Worm (Caenorhabditis elegans): ENCODE results near the gene F07C3.2.

ce11 chrV:9213554-9213953, 12.3 kb upstream of the F07C3.2 start, which contains the start of gene mdt-27:
- TF ChIP-seq nhr-43 (tag; optimal IDR thresholded peaks at IDR 0.05; ENCODE audit: poor library complexity, severe bottlenecking) (no peak), nhr-237 (tag; optimal IDR thresholded peaks at IDR 0.05) (no peak), elt-2 (tag; optimal IDR thresholded peaks at IDR 0.05) (no peak), zag-1 (tag; optimal IDR thresholded peaks at IDR 0.05) (no peak), nhr-11 (tag; optimal IDR thresholded peaks at IDR 0.05) (no peak), nhr-77 (tag; optimal IDR thresholded peaks at IDR 0.05) (no peak), snpc-4 (tag; optimal IDR thresholded peaks at IDR 0.05) (no peak), fos-1 (tag; optimal IDR thresholded peaks at IDR 0.05) (no peak), unc-62 (GFP tag; optimal IDR thresholded peaks at IDR 0.05) (no peak), mdl-1 (tag; optimal IDR thresholded peaks at IDR 0.05) (no peak), ama-1 (optimal IDR thresholded peaks at IDR 0.05) (no peak), ceh-16 (tag; optimal IDR thresholded peaks at IDR 0.05) (no peak), ztf-11 (tag; optimal IDR thresholded peaks at IDR 0.05) (no peak), egl-5 (tag; optimal IDR thresholded peaks at IDR 0.05) (no peak)

Measured in whole organism, L3 larva.